Worm (Caenorhabditis elegans): ENCODE data around the gene tth-1.

Gene tth-1

DNA sequence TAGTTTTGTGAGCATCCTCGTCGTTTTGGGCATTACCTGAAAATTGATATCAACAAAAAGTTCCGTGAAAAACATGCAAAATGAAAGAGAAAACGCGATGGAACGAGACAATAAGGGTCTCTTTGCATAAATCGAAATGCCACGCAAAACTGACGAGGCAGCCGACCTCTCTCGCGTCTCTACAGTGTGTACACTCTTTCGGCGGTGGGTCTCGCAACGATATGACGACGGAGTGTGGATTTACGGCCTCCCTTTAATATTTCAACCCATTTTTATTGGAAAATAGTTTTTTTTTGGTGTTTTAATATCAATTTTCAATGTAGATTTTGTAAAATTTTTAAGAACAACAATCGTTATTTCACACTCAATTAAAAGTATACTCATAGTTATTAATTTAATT is 1.5 kb downstream of the tth-1 start, which contains the start of gene tag-123 (continued):
- TF ChIP-seq elt-3 (tag; optimal IDR thresholded peaks at IDR 0.05) (peak in 1 of 6 experiments; percentile 16), hlh-4 (tag; optimal IDR thresholded peaks at IDR 0.05) (no peak)

DNA sequence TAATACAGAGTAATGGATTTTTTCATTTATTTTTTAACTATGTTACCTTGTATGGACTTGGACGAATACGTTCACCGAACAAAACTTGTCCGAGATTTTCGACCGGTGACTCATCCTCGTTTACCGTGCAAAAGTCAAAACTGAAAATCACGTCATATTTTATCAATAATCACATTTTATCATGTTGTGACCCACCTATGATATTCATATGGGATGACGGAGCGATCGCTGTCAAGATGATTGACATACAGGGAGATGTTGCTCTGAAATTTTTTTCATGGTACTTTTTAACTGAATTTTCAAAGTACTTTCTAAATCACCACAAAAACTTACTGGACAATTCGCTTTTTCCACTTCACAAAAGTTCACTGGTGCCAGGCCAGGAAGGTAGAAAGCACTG is 1.9 kb downstream of the tth-1 start:
- TF ChIP-seq grh-1 (GFP tag; IDR thresholded peaks at IDR 0.05) (no peak), alr-1 (tag; optimal IDR thresholded peaks at IDR 0.05; ENCODE audit: borderline replicate concordance) (peak; percentile 77)

DNA sequence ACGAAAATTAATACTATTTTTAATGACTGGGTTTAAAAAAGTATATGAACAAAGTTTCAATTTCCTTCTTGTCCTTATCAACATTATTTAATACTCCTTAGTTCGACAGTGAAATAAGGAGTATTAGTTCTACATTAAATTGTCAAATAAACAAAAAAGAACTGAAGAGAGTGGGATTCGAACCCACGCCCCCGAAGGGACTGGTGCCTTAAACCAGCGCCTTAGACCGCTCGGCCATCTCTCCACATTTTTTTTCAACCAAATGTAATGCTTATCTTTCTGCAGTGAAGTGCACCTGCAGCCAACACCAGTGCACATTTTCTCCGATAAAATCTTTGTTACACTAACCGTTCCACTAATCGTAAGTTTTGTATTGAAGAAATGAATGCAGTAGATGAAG is 4.3 kb downstream of the tth-1 start:
- peak; percentile 17 for TF ChIP-seq lir-3 (tag; optimal IDR thresholded peaks at IDR 0.05; ENCODE audit: poor library complexity)
- TF ChIP-seq rnt-1 (tag; optimal IDR thresholded peaks at IDR 0.05) = peak; percentile 7
- TF ChIP-seq swsn-7 (tag; optimal IDR thresholded peaks at IDR 0.05) = no peak
- TF ChIP-seq nhr-20 (tag; optimal IDR thresholded peaks at IDR 0.05) = peak; percentile 10
- TF ChIP-seq nhr-84 (tag; optimal IDR thresholded peaks at IDR 0.05) = no peak
- TF ChIP-seq nhr-85 (tag) = peak; percentile 62
- TF ChIP-seq nhr-71 (tag; optimal IDR thresholded peaks at IDR 0.05) = peak; percentile 2
- TF ChIP-seq ces-1 (GFP tag; optimal IDR thresholded peaks at IDR 0.05) = no peak
- TF ChIP-seq lin-35 (GFP tag; optimal IDR thresholded peaks at IDR 0.05) = peak in 1 of 2 experiments; percentile 26

DNA sequence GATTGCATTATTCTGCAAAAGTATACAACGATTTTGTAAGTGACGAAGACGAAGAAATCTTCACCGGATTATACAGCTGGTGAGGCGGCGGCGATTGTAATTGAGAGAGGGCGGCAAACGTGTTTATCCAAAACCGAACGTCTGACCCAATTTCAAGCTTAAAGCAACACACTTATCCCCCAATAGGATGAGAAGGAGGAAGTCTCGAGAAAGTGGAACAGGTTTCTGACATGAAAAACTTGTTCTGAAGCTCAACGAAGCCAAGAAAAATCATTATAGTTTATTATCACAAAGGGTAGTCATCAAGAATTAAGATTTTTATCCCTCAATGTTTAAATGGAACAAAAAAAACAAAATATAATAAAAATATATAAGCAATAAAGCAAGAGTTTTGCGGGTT is 5.2 kb downstream of the tth-1 start, which contains the start of gene spp-13:
Gene spp-13, minus strand, starts transcription at position 143 of the 400 bp plus-strand sequence.
- TF ChIP-seq blmp-1 (tag; optimal IDR thresholded peaks at IDR 0.05) = peak; percentile 56
- no peak for TF ChIP-seq nhr-47 (tag; optimal IDR thresholded peaks at IDR 0.05)

DNA sequence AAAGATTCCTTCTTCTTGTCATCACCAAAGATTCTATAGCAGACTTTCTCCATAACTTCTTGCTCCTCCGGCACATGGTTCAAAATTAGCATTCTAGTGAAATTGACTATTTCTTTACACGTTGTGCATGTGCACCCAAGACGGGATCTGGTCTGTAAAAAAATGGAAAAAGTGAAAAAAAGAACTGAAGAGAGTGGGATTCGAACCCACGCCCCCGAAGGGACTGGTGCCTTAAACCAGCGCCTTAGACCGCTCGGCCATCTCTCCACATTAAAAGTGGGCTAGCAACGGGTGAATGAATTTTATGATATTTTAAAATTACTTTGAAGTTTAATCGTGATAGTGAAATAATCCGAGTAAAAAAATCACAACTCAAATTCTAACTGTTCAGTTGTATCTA is 5.8 kb downstream of the tth-1 start:
- TF ChIP-seq efl-1 (optimal IDR thresholded peaks at IDR 0.05) (no peak), efl-1 (GFP tag; optimal IDR thresholded peaks at IDR 0.05 in 1 of 2) (peak in 1 of 2 experiments; percentile 17), lin-13 (GFP tag; optimal IDR thresholded peaks at IDR 0.05) (no peak), lin-35 (GFP tag; optimal IDR thresholded peaks at IDR 0.05) (peak in 1 of 2 experiments; percentile 7), unc-62 (GFP tag; optimal IDR thresholded peaks at IDR 0.05) (no peak), ceh-90 (tag; optimal IDR thresholded peaks at IDR 0.05) (no peak), irx-1 (tag; optimal IDR thresholded peaks at IDR 0.05) (no peak), elt-2 (tag; optimal IDR thresholded peaks at IDR 0.05) (no peak), nhr-85 (tag) (peak; percentile 24), sox-4 (tag; optimal IDR thresholded peaks at IDR 0.05) (no peak), C04F5.9 (tag; optimal IDR thresholded peaks at IDR 0.05) (no peak), alr-1 (tag; optimal IDR thresholded peaks at IDR 0.05; ENCODE audit: borderline replicate concordance) (no peak), lin-14 (GFP tag; optimal IDR thresholded peaks at IDR 0.05) (no peak)

- TF ChIP-seq sup-37 (GFP tag; optimal IDR thresholded peaks at IDR 0.05) (no peak), C04F5.9 (tag; optimal IDR thresholded peaks at IDR 0.05) (no peak), nhr-237 (tag; optimal IDR thresholded peaks at IDR 0.05) (no peak), tbx-2 (tag; optimal IDR thresholded peaks at IDR 0.05) (no peak), hlh-17 (GFP tag; optimal IDR thresholded peaks at IDR 0.05; ENCODE audit: borderline replicate concordance) (no peak), ceh-90 (tag; optimal IDR thresholded peaks at IDR 0.05) (no peak), egl-27 (tag; optimal IDR thresholded peaks at IDR 0.05) (no peak), ztf-4 (tag; optimal IDR thresholded peaks at IDR 0.05) (no peak), nhr-76 (tag; optimal IDR thresholded peaks at IDR 0.05) (no peak), hpl-2 (GFP tag; optimal IDR thresholded peaks at IDR 0.05) (no peak), nhr-77 (tag; optimal IDR thresholded peaks at IDR 0.05) (no peak), fos-1 (tag; optimal IDR thresholded peaks at IDR 0.05) (no peak), lin-15B (tag; optimal IDR thresholded peaks at IDR 0.05) (no peak), lsy-2 (tag; optimal IDR thresholded peaks at IDR 0.05) (no peak), aly-2 (tag; optimal IDR thresholded peaks at IDR 0.05) (no peak), unc-86 (tag; optimal IDR thresholded peaks at IDR 0.05) (no peak)
Measured at ce11 chrX:8416819-8417218, 6.7 kb downstream of the tth-1 start, which contains the start of gene ced-8. Gene ced-8 (minus strand): TSS chrX:8416919.

Measured in whole organism, L1 larva.